Fruit fly (Drosophila melanogaster) whole organism, larva: ENCODE data around the gene CG10195.

ENCODE experiments used
- noc ChIP-seq: fragments of 200-800 bp; sonication (Bioruptor generic); optimal IDR thresholded peaks from 3 replicates; lab custom pipeline; 2019; ENCODE audit warnings: missing biosample characterization, mild to moderate bottlenecking, missing genetic modification characterization, moderate library complexity

The CG10195 gene

DNA sequence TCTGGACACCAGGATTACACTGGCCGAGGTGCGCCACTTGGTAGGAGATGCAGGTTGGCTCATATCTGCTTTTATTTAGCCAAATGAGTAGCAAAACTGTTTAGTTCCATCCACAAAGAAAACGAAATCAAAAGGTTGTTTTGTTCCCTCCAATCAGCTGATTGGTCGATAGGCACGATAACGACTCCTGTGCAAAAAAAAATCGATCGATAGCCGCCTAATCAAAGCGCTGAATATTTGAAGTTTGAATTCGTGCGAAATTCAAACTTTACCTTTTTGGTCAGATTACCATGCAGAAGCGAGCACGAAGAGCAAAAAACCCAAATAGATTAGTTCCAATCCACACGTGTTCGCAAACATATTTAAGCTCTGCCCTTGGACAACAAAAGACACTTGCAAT lies at the start of gene CG10195, which contains the start of gene CG13084:
Gene CG10195 (minus strand): TSS at position 167 of the 400 bp plus-strand sequence.
Gene CG13084 (plus strand): TSS at position 392 of the 400 bp plus-strand sequence.
- TF ChIP-seq noc = no peak

DNA sequence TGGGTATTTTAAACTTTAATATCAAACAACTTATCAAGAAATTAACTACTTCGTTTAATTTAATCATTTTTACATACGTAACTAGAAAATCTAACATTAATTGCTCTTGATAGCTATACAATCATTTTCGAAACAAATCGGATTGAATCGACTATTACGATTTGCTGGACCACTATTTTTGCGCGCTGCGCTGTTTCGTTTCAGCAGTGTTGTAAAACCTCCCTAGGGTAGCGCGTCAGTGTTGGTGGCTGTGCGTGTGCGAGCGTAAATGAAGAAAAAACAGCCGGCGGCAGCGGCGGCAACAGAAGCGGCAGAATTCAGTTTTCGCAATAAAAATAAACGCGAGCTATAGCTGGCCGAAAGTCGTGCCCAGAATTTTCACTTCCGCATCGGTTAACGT lies 48.7 kb upstream of the CG10195 start, which contains the start of gene CG33116:
Gene CG33116 (plus strand): TSS at position 233 of the 400 bp plus-strand sequence.
- TF ChIP-seq noc = peak; percentile 74

DNA sequence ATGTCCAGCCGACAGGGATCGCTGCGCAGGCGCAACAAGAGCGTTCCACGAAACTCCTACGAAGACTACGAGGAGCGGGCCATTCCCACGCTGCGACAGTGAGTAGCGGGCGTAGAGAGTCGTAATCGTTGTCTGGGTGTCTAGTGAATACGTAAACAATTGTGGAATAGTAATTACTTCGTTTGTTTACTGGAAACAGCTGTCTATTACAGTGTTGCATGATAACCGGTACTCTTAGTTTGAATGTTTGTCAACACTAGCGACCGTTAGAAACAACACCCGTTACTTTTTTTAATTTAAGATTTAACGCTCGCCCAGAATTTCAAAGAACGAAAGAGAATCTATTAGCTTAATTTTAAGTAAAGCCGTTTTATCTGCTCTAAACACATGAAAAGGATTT lies 45.6 kb upstream of the CG10195 start, which contains the start of gene CG10165:
Gene CG10165 (minus strand): TSS at position 214 of the 400 bp plus-strand sequence.
- no peak for TF ChIP-seq noc

DNA sequence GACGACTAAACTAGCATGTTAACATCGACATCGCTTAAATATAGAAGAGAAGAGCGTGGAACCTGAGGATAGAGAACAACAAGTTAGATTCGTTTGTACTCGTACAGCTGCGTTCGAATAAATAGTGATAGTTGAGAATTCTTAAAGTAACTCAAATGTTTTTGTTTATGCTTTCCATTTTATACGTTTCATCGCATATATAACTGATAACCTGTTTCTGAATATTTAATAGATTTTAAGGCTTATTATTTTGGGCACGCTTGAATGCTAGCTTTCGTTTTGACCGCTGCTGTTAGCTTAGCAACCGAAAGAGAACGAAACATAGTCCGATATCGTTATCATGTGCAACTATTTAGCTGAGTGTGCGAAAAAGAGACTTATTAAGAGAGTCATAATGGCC lies 43.8 kb upstream of the CG10195 start:
- TF ChIP-seq noc = peak; percentile 100

DNA sequence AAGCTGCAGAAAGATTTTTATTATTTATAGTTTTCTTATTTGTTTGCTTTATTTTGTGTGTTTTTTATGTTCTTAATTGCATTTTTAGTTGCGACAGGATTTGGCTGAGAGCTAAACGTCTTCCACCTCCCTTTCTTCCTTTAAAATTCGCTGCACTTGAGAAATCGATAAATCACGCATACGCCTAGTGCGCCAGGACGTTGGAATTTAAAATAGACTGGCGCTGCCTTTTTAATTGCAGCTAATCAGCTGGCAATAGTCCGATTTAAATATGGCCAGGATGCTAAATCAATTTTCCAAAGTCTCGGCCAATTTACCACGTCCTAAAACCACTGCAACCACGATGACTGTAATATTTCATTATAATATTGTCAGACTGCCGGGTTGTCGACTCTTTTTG lies 42.3 kb upstream of the CG10195 start:
- TF ChIP-seq noc = no peak

DNA sequence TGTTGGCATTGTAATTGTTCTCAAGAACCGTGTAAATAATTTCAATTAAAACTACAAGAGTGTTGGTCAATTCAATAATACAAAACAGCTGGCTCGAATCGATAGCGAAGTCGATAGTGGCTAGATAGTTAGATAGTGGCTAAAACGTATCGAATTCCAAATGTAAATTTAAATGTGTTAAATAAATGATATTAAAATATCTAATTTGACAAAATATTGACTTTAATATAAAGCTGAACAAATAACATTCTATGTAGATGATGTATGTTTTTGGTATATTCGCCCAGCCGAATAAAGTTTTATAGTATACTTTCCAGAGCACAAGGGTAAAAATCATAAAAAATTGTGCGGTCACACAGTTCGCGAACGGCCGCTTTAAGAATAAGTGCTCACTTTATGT lies 41.8 kb upstream of the CG10195 start, which contains the start of the genes Dpm1 and CG10137:
Gene Dpm1 (minus strand): TSS at position 53 of the 400 bp plus-strand sequence.
Gene CG10137 (plus strand): TSS at position 371 of the 400 bp plus-strand sequence.
- TF ChIP-seq noc = no peak

DNA sequence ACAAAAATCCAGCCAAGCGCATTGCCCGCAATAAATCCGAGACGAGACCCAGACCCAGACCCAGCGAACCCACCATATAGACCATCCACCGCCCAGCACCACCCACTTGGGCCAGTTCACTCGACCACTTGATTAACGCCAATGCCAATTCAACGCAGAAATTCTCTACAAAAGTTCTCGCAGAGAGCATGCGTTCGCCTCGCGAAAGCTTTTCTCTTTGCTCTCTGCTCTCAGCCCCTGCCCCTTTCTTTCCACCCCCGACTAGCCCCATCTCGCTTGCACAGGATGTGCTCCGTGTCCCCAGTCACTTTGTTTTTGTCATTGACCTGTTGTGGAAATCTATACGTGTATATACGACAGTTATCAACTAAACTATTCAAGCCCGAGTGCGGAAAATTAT lies 35.1 kb upstream of the CG10195 start:
- TF ChIP-seq noc = no peak

DNA sequence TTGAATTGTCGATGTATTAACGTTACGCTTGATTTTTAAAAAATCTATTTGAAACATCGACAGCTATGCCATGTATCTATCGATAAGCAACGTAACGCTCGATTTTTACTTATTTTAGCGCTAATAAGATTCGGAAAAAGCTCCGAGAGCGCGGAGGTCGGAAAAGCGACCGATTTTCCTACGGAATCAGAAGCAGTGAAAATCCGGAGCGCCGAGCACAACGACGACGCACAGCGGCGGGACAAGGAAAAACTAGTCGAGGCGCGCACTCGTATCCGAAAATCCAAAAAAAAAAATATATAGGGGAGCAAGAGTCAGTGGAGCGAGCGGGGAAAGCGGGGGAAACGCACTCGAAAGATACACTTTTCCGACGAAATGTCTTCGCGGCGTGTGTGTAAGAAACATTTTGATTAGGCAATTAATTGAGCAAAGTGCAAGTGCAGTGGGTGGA lies 34.2 kb upstream of the CG10195 start, which contains the start of gene CG10132:
Gene CG10132 (plus strand): TSS at position 189 of the 451 bp plus-strand sequence.
- no peak for TF ChIP-seq noc

DNA sequence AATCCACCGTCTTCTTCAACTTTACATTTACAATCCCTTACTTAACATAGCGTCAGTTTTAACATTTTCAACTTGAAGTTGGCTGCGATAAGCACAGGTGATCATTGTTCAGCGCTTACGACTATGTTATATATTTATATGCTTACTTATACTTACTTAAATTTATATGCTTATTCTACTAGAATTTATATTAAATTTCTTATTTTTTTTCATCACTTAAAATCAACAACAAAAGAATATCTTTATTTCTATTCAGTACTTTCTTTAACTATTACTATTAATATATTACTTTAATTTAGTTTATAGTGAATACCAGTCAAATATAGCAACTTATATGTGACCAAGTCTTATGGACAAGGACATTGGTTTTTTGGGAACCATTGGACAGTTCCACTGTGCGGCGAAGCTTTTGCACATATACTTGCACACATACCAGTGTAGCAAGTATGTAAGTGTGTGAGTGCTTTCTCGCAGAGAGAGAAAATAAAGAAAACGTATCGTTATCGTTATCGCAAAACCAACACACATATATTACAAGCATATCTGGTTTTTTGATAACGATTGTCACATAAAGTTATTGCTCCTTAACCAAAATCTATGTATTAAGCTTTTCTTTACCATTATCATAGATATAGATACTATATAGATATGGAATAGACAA lies 32.8 kb upstream of the CG10195 start, which contains the start of gene Hasp:
Gene Hasp (minus strand): TSS at position 51 of the 661 bp plus-strand sequence.
- no peak for TF ChIP-seq noc

DNA sequence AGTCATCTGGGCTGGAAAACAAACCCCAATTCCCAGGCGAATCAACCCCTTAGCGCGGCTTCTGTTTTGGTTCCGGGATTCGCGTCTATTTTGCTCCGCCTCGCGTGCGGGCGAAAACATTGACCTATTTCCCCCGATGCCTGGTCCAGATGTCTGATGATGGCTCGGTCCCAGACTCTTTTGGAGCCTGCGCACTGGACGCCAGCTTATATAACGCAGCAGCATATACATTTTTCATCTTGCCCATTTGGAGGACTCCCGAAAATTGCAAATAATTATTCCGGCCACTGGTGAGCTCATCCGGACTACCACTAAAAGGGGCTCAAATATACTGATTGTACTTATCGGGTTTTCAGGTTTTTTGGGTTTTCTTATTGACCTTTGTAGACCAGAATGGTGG lies 31.6 kb upstream of the CG10195 start:
- no peak for TF ChIP-seq noc

DNA sequence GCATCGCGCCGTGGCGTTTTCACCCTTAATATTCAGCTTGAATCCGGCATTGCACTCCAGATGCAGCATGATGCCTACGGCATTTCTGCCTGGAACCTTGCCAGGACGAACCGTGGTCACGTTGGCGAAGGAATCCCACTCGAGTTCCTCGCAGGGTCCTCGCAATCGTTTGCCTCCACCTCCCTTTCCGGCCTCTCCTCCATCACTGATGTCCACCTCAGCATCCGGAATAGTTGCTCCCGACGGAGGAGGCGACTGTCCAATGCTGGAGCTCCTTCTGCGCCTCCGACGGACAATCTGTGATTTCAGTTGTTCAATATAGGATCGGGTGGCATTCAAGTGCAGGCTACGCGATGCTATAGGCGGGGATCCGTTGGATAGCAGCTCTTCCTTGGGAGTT lies 27.7 kb upstream of the CG10195 start:
- TF ChIP-seq noc = no peak

DNA sequence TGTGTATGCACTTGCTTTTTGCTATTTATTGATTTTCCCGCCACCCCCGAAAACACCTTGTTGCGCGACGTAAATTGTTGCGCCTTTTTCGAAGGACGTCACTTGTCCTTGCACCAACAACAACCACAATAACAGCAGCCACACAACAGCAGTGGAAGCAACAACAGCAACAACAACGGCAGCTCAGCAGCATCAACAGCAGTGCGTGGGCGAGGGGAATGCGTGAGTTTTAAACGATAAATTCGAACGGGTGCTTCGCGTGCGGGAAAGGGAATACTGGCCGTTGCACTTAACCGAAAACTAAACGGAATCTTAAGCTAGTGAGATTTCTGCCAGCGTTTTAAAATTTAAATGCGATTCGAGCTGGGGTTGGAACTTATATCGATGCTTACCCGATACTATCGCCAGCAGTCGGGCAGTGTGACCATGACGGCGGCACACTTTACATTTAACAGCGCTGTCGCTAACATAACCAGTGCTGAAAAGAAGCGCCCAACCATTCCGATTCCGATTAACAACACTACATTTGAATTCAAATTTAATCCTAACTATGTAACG lies 23.9 kb upstream of the CG10195 start, which contains the start of gene cyst:
Gene cyst (minus strand): TSS at position 404 of the 558 bp plus-strand sequence.
- TF ChIP-seq noc = no peak

DNA sequence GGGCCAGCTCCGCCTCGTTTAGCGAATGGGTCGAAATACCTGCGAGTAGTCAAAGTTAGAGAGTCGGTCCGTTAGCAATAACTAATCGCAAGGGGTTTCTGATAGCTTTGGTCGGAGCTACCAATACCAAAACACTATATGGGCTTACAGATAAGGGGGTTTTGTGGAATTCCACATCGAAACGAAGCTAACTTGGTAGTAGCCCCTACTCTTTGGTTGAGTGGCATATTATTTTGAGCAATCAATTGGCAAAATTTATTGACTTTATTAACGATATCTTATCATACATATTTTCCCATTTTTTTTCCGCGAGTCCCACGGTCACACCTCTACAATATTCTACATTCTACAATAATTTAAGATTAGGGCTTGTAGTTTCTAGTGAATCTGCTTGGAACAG lies 21.8 kb upstream of the CG10195 start:
- TF ChIP-seq noc = no peak

DNA sequence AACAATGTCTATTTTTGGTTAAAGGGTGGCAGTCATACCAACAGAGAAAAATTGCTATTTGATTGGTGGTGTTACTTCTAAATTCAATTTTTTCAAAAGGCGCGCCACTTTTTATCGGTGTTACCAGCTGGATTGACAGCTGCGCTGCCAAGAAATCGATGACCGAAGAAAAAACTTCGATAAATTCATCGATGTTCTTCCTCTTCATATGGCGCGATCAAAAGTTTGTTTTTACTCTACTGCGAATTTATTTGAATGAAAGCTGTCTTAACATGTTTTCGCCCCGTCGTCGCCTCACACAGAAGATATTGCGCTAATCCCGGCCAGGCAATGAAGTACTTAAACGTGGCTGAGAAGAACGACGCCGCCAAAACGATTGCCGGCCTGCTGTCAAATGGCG lies 13.5 kb upstream of the CG10195 start, which contains the start of gene Top3alpha:
Gene Top3alpha (plus strand): TSS at position 186 of the 400 bp plus-strand sequence.
- no peak for TF ChIP-seq noc

DNA sequence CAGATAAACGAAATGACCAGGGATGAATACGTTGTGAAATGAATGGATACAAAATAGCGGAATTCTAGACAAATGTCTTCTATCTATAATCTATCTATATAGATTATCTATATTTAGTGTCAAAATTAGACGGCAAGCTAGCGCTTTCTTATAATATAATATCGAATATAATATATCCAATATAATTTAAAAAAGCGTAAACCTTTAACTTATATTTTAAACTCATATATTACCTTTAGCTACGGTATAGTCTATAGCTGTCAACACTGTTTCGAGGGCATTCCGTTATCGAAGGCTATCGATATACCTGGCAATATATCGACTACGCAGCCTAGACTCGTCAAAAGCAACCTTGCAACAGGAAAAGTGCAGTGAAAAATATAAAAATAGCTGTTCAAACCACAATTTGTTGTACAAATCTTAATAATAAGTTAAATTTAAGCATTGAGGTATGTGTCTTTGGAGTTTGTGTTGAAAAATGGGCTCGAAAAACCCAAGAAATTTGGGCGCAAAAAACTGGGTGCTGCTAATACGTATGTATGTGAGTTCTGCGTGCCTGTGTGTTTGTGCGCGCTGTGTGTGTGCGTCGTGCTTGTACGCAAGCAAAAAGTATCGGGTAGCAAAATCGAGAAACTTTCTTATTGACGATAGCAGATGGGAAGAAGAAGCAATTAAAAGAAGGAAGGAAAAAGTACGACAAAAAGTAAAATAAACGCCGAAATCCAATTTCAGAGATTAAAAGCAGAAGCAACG lies 8.6 kb upstream of the CG10195 start, which contains the start of the genes swm and Ctu2:
Gene swm (plus strand): TSS at position 318 of the 753 bp plus-strand sequence.
Gene Ctu2 (minus strand): TSS at position 320 of the 753 bp plus-strand sequence.
- peak; percentile 87 for TF ChIP-seq noc

DNA sequence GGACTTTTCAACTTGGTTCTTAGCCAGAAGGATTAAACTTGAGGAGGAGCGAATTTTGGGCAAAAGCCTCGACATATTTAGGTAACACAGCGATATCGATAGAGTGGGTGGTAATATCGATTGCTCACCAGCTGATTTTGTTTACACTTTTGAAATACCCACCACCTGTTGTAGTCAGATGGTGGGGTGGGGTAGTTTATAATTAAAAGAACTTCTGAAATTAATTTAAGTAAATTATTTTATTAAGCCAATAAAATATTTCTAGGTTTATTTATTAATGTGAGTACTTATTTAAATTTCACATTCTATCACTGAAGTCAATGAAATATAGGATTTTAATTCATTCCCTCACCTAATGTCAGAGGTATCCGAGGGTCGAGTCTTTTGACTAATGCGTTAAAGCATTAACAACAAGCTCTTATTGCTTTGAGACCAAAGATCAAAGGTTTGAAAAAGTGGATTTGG lies 5.5 kb upstream of the CG10195 start, which contains the start of the genes CG10194 and CG18094:
Gene CG10194 (minus strand): TSS at position 108 of the 465 bp plus-strand sequence.
Gene CG18094 (plus strand): TSS at position 266 of the 465 bp plus-strand sequence.
- TF ChIP-seq noc = peak; percentile 80
